Fruit fly (Drosophila melanogaster): ENCODE measurements around the gene mnb.

Gene mnb

dm6 chrX:17826807-17827703 lies 60.0 kb downstream of the mnb start, which contains the start of gene Socs16D (continued):
- TF ChIP-seq CG30431 (GFP tag; optimal IDR thresholded peaks at IDR 0.05) (no peak), ro (GFP tag; IDR thresholded peaks at IDR 0.05) (no peak), CG5953 (GFP tag; IDR thresholded peaks at IDR 0.05) (no peak), insv (GFP tag; optimal IDR thresholded peaks at IDR 0.05) (peak; percentile 83 to 97), HLH4C (GFP tag; IDR thresholded peaks at IDR 0.05; ENCODE audit: partially characterized antibody) (peak; percentile 94), ems (GFP tag; optimal IDR thresholded peaks at IDR 0.05) (peak; percentile 17), crp (GFP tag; optimal IDR thresholded peaks at IDR 0.05) (peak in 1 of 2 experiments; percentile 16), ERR (GFP tag; optimal IDR thresholded peaks at IDR 0.05) (peak; percentile 53), bsh (GFP tag; optimal IDR thresholded peaks at IDR 0.05) (peak in 1 of 2 experiments; percentile 46), CG4328 (GFP tag; optimal IDR thresholded peaks at IDR 0.05) (peak; percentile 24), CG2129 (GFP tag; IDR thresholded peaks at IDR 0.05; ENCODE audit: partially characterized antibody) (peak; percentile 95), CG2712 (tag; optimal IDR thresholded peaks at IDR 0.05) (peak; percentile 43), NFAT (GFP tag; IDR thresholded peaks at IDR 0.05) (peak; percentile 38; the same call in 1 of the 2 replicates), CG3281 (GFP tag; optimal IDR thresholded peaks at IDR 0.05) (no peak), odd (GFP tag; optimal IDR thresholded peaks at IDR 0.05) (peak; percentile 20), CG9797 (GFP tag; optimal IDR thresholded peaks at IDR 0.05) (peak; percentile 43), crol (GFP tag; IDR thresholded peaks at IDR 0.05) (peak; percentile 65), CG42726 (GFP tag; IDR thresholded peaks at IDR 0.05; ENCODE audit: partially characterized antibody) (peak; percentile 99), CG14441 (GFP tag; IDR thresholded peaks at IDR 0.05) (no peak), CG9876 (GFP tag; optimal IDR thresholded peaks at IDR 0.05) (peak; percentile 54), sob (GFP tag; IDR thresholded peaks at IDR 0.05) (peak; percentile 69), tll (GFP tag; optimal IDR thresholded peaks at IDR 0.05) (peak in 1 of 2 experiments; percentile 12), cwo (GFP tag; optimal IDR thresholded peaks at IDR 0.05) (peak; percentile 23), CG3065 (GFP tag; optimal IDR thresholded peaks at IDR 0.05) (no peak), Bteb2 (GFP tag; optimal IDR thresholded peaks at IDR 0.05) (peak; percentile 41), CG9609 (GFP tag; optimal IDR thresholded peaks at IDR 0.05) (peak; percentile 19), Sry-δ (GFP tag; optimal IDR thresholded peaks at IDR 0.05) (peak; percentile 100), Dip3 (GFP tag; optimal IDR thresholded peaks at IDR 0.05) (no peak), CG2199 (GFP tag; IDR thresholded peaks at IDR 0.05) (0 out of 3 replicates have a peak, but pooled peaks have one; percentile 29), Ravus (GFP tag; IDR thresholded peaks at IDR 0.05) (no peak), CG18476 (GFP tag; optimal IDR thresholded peaks at IDR 0.05) (no peak), gro (GFP tag; optimal IDR thresholded peaks at IDR 0.05) (peak; percentile 77), CG43689 (GFP tag; IDR thresholded peaks at IDR 0.05) (no peak), Hsf (GFP tag; optimal IDR thresholded peaks at IDR 0.05) (peak; percentile 27), chinmo (GFP tag; IDR thresholded peaks at IDR 0.05; ENCODE audit: partially characterized antibody) (peak; percentile 98), Hey (tag; optimal IDR thresholded peaks at IDR 0.05) (no peak), CG8089 (GFP tag; optimal IDR thresholded peaks at IDR 0.05) (peak; percentile 6), kay (GFP tag; optimal IDR thresholded peaks at IDR 0.05) (no peak), cas (GFP tag; IDR thresholded peaks at IDR 0.05) (no peak), HLH54F (GFP tag; optimal IDR thresholded peaks at IDR 0.05) (peak; percentile 22), ftz-f1 (GFP tag; optimal IDR thresholded peaks at IDR 0.05) (no peak), ab (GFP tag; optimal IDR thresholded peaks at IDR 0.05) (no peak), tio (GFP tag; optimal IDR thresholded peaks at IDR 0.05) (no peak), CG8359 (GFP tag; optimal IDR thresholded peaks at IDR 0.05; ENCODE audit: borderline replicate concordance) (no peak), stwl (tag; optimal IDR thresholded peaks at IDR 0.05) (peak; percentile 82), CG1602 (GFP tag; optimal IDR thresholded peaks at IDR 0.05) (no peak), dmrt99B (tag; optimal IDR thresholded peaks at IDR 0.05) (peak; percentile 12), grn (GFP tag; optimal IDR thresholded peaks at IDR 0.05) (no peak)

Data from whole organism, embryonic.